Fruit fly (Drosophila melanogaster) whole organism, embryonic: ENCODE results near the gene CG16965.
A peak's percentile ranks its signal among the peaks of the same experiment; 100 is the strongest.

Experiments
- Ada2b ChIP-seq: fragments of 200-800 bp; sonication (Bioruptor generic); IDR thresholded peaks from 2 replicates; pipeline ENCODE4 v1.3.6; 2022; ENCODE audit warnings: missing biosample characterization, missing genetic modification characterization
- Atf3 ChIP-seq: fragments of 200-800 bp; sonication (Bioruptor generic); optimal IDR thresholded peaks from 3 replicates; lab custom pipeline; 2016; ENCODE audit warnings: missing biosample characterization, missing genetic modification characterization
- Awh ChIP-seq: fragments of 200-800 bp; sonication (Bioruptor generic); IDR thresholded peaks from 2 replicates; pipeline ENCODE4, ENCODE4 v1.3.6; 2022; ENCODE audit warnings: missing biosample characterization, missing genetic modification characterization
- CG10321 ChIP-seq: fragments of 200-800 bp; sonication (Bioruptor generic); IDR thresholded peaks from 2 replicates; pipeline ENCODE4 v1.3.6; 2022; ENCODE audit warnings: missing biosample characterization, missing genetic modification characterization
- CG11723 ChIP-seq: fragments of 200-800 bp; sonication (Bioruptor generic); optimal IDR thresholded peaks from 2 replicates; lab custom pipeline; 2017; ENCODE audit warnings: missing biosample characterization, mild to moderate bottlenecking, missing genetic modification characterization
- CG12391 ChIP-seq: fragments of 200-800 bp; sonication (Bioruptor generic); optimal IDR thresholded peaks from 3 replicates; lab custom pipeline; 2018; ENCODE audit warnings: missing biosample characterization, mild to moderate bottlenecking, missing genetic modification characterization, moderate library complexity
- CG12744 ChIP-seq: fragments of 200-800 bp; sonication (Bioruptor generic); optimal IDR thresholded peaks from 2 replicates; lab custom pipeline; 2016; ENCODE audit warnings: missing biosample characterization, missing genetic modification characterization
- CG13123 ChIP-seq: fragments of 200-800 bp; sonication (Bioruptor generic); optimal IDR thresholded peaks from 2 replicates; lab custom pipeline; 2016; ENCODE audit warnings: missing biosample characterization, missing genetic modification characterization
- CG14441 ChIP-seq: fragments of 200-800 bp; sonication (Bioruptor generic); IDR thresholded peaks from 2 replicates; pipeline ENCODE4 v1.3.6; 2022; ENCODE audit warnings: missing biosample characterization, missing genetic modification characterization
- CG14710 ChIP-seq: fragments of 200-800 bp; sonication (Bioruptor generic); optimal IDR thresholded peaks from 3 replicates; lab custom pipeline; 2019; ENCODE audit warnings: missing biosample characterization, mild to moderate bottlenecking, missing genetic modification characterization, moderate library complexity
- CG16813 ChIP-seq: fragments of 200-800 bp; sonication (Bioruptor generic); IDR thresholded peaks from 3 replicates; pipeline ENCODE4 v1.3.6; 2022; ENCODE audit warnings: missing biosample characterization, missing genetic modification characterization; ENCODE audit not compliant: partially characterized antibody
- CG2889 ChIP-seq: fragments of 200-800 bp; sonication (Bioruptor generic); IDR thresholded peaks from 3 replicates; pipeline ENCODE4 v1.3.6; 2022; ENCODE audit warnings: missing biosample characterization, missing genetic modification characterization
- CG4404 ChIP-seq: fragments of 200-800 bp; sonication (Bioruptor generic); IDR thresholded peaks from 2 replicates; pipeline ENCODE4 v1.3.6; 2022; ENCODE audit warnings: missing biosample characterization, missing genetic modification characterization
- CG4707 ChIP-seq: fragments of 200-800 bp; sonication (Bioruptor generic); optimal IDR thresholded peaks from 2 replicates; lab custom pipeline; 2018; ENCODE audit warnings: missing biosample characterization, mild to moderate bottlenecking, missing genetic modification characterization, moderate library complexity
- CG6765 ChIP-seq: fragments of 200-800 bp; sonication (Bioruptor generic); optimal IDR thresholded peaks from 3 replicates; lab custom pipeline; 2017; ENCODE audit warnings: missing biosample characterization, mild to moderate bottlenecking, missing genetic modification characterization
- CG7745 ChIP-seq: fragments of 200-800 bp; sonication (Bioruptor generic); optimal IDR thresholded peaks from 2 replicates; lab custom pipeline; 2018; ENCODE audit warnings: missing biosample characterization, mild to moderate bottlenecking, missing genetic modification characterization, moderate library complexity
- CG7963 ChIP-seq: fragments of 200-800 bp; sonication (Bioruptor generic); IDR thresholded peaks from 3 replicates; pipeline ENCODE4 v1.3.6; 2022; ENCODE audit warnings: missing biosample characterization, missing genetic modification characterization; ENCODE audit not compliant: partially characterized antibody
- CHES-1-like ChIP-seq: fragments of 200-800 bp; sonication (Bioruptor generic); optimal IDR thresholded peaks from 2 replicates; lab custom pipeline; 2016; ENCODE audit warnings: missing biosample characterization, missing genetic modification characterization
- Dip2 ChIP-seq: fragments of 200-800 bp; sonication (Bioruptor generic); IDR thresholded peaks from 2 replicates; pipeline ENCODE4 v1.3.6; 2022; ENCODE audit warnings: missing biosample characterization, missing genetic modification characterization
- Dip3 ChIP-seq: fragments of 200-800 bp; sonication (Bioruptor generic); optimal IDR thresholded peaks from 3 replicates; lab custom pipeline; 2016; ENCODE audit warnings: missing biosample characterization, missing genetic modification characterization
- Ets65A ChIP-seq: fragments of 200-800 bp; sonication (Bioruptor generic); peaks from one replicate; lab custom pipeline; 2016; ENCODE audit warnings: missing biosample characterization, missing genetic modification characterization
- Fer3 ChIP-seq: fragments of 200-800 bp; sonication (Bioruptor generic); optimal IDR thresholded peaks from 2 replicates; lab custom pipeline; 2018; ENCODE audit warnings: missing biosample characterization, mild to moderate bottlenecking, missing genetic modification characterization, moderate library complexity
- HHEX ChIP-seq: fragments of 200-800 bp; sonication (Bioruptor generic); optimal IDR thresholded peaks from 3 replicates; lab custom pipeline; 2017; ENCODE audit warnings: missing biosample characterization, mild to moderate bottlenecking, missing genetic modification characterization, missing genetic modification reagents
- Mes4 ChIP-seq: fragments of 200-800 bp; sonication (Bioruptor generic); optimal IDR thresholded peaks from 2 replicates; lab custom pipeline; 2016; ENCODE audit warnings: missing biosample characterization, missing genetic modification characterization
- Sin3A ChIP-seq: fragments of >200 bp; optimal IDR thresholded peaks from 2 replicates; lab custom pipeline; 2018
- Sox100B ChIP-seq: fragments of 200-800 bp; sonication (Bioruptor generic); optimal IDR thresholded peaks from 3 replicates; lab custom pipeline; 2018; ENCODE audit warnings: missing biosample characterization, mild to moderate bottlenecking, missing genetic modification characterization
- Xrp1 ChIP-seq: fragments of 200-800 bp; sonication (Bioruptor generic); IDR thresholded peaks from 2 replicates; pipeline ENCODE4 v1.3.6; 2022; ENCODE audit warnings: missing biosample characterization, missing genetic modification characterization
- bowl ChIP-seq: fragments of 200-800 bp; sonication (Bioruptor generic); IDR thresholded peaks from 2 replicates; pipeline ENCODE4 v1.3.6; 2022; ENCODE audit warnings: missing biosample characterization, missing genetic modification characterization
- crc ChIP-seq: fragments of 200-800 bp; sonication (Bioruptor generic); optimal IDR thresholded peaks from 2 replicates; lab custom pipeline; 2016; ENCODE audit warnings: missing biosample characterization, missing genetic modification characterization
- ems ChIP-seq: fragments of 200-800 bp; sonication (Bioruptor generic); optimal IDR thresholded peaks from 3 replicates; lab custom pipeline; 2016; ENCODE audit warnings: missing biosample characterization, missing genetic modification characterization
- eyg ChIP-seq: fragments of 200-800 bp; sonication (Bioruptor generic); optimal IDR thresholded peaks from 3 replicates; lab custom pipeline; 2016; ENCODE audit warnings: missing biosample characterization, missing genetic modification characterization
- gem ChIP-seq: fragments of 200-800 bp; sonication (Bioruptor generic); optimal IDR thresholded peaks from 2 replicates; lab custom pipeline; 2019; ENCODE audit warnings: missing biosample characterization, mild to moderate bottlenecking, missing genetic modification characterization, moderate library complexity
- ind ChIP-seq: fragments of 200-800 bp; sonication (Bioruptor generic); optimal IDR thresholded peaks from 3 replicates; lab custom pipeline; 2016; ENCODE audit warnings: missing biosample characterization, missing genetic modification characterization
- lov ChIP-seq, 2 experiments: fragments of 200-800 bp in 1 of 2; fragments of >200 bp in 1 of 2; sonication (Bioruptor generic) in 1 of 2; IDR thresholded peaks in 1 of 2; optimal IDR thresholded peaks in 1 of 2; 2 replicates in 1 of 2; 3 replicates in 1 of 2; pipeline versions ENCODE4 v1.3.6 to Lab custom; 2017 to 2022; ENCODE audit warnings: missing biosample characterization in 1 of 2, missing genetic modification characterization in 1 of 2
- oc ChIP-seq: fragments of 200-800 bp; sonication (Bioruptor generic); optimal IDR thresholded peaks from 2 replicates; lab custom pipeline; 2018; ENCODE audit warnings: missing biosample characterization, mild to moderate bottlenecking, missing genetic modification characterization, moderate library complexity
- peb ChIP-seq: fragments of 200-800 bp; sonication (Bioruptor generic); IDR thresholded peaks from 2 replicates; pipeline ENCODE4 v1.3.6; 2022; ENCODE audit warnings: missing biosample characterization, missing genetic modification characterization
- phol ChIP-seq: fragments of 200-800 bp; sonication (Bioruptor generic); optimal IDR thresholded peaks from 3 replicates; lab custom pipeline; 2018; ENCODE audit warnings: missing biosample characterization, mild to moderate bottlenecking, missing genetic modification characterization, moderate library complexity
- prd ChIP-seq, 3 experiments: fragments of >200 bp in 2 of 3; fragments of 200-800 bp in 1 of 3; sonication (Bioruptor generic) in 1 of 3; optimal IDR thresholded peaks in 2 of 3; IDR thresholded peaks in 1 of 3; 2 replicates in 2 of 3; 3 replicates in 1 of 3; pipeline versions ENCODE4 v1.3.6 to Lab custom; 2017 to 2022; ENCODE audit warnings: missing biosample characterization in 1 of 3, missing genetic modification characterization in 1 of 3
- run ChIP-seq: fragments of 200-800 bp; sonication (Bioruptor generic); optimal IDR thresholded peaks from 3 replicates; lab custom pipeline; 2018; ENCODE audit warnings: missing biosample characterization, mild to moderate bottlenecking, missing genetic modification characterization
- sc ChIP-seq, 3 experiments: fragments of >200 bp in 2 of 3; fragments of 200-800 bp in 1 of 3; sonication (Bioruptor generic) in 1 of 3; optimal IDR thresholded peaks; 2 replicates in 2 of 3; 3 replicates in 1 of 3; lab custom pipeline; 2017; ENCODE audit warnings: mild to moderate bottlenecking in 1 of 3, missing biosample characterization in 1 of 3, missing genetic modification characterization in 1 of 3, missing genetic modification reagents in 1 of 3
- seq ChIP-seq: fragments of 200-800 bp; sonication (Bioruptor generic); IDR thresholded peaks from 2 replicates; pipeline ENCODE4 v1.3.6; 2022; ENCODE audit warnings: missing biosample characterization, missing genetic modification characterization
- slou ChIP-seq: fragments of 200-800 bp; sonication (Bioruptor generic); optimal IDR thresholded peaks from 3 replicates; lab custom pipeline; 2016; ENCODE audit warnings: missing biosample characterization, missing genetic modification characterization
- sna ChIP-seq: fragments of 200-800 bp; sonication (Bioruptor generic); IDR thresholded peaks from 2 replicates; pipeline ENCODE4 v1.3.6; 2022; ENCODE audit warnings: missing biosample characterization, missing genetic modification characterization; ENCODE audit not compliant: partially characterized antibody
- sqz ChIP-seq: fragments of 200-800 bp; sonication (Bioruptor generic); optimal IDR thresholded peaks from 3 replicates; lab custom pipeline; 2018; ENCODE audit warnings: missing biosample characterization, mild to moderate bottlenecking, missing genetic modification characterization
- tgo ChIP-seq: fragments of 200-800 bp; sonication (Bioruptor generic); IDR thresholded peaks from 3 replicates; pipeline ENCODE4 v1.3.6; 2022; ENCODE audit warnings: missing biosample characterization, missing genetic modification characterization
- unc-4 ChIP-seq: fragments of 200-800 bp; sonication (Bioruptor generic); IDR thresholded peaks from 2 replicates; pipeline ENCODE4 v1.3.6; 2022; ENCODE audit warnings: missing biosample characterization, missing genetic modification characterization; ENCODE audit not compliant: partially characterized antibody
- usp ChIP-seq: fragments of >200 bp; optimal IDR thresholded peaks from 2 replicates; lab custom pipeline; 2017; ENCODE audit warnings: missing biosample characterization, missing genetic modification characterization

Gene CG16965

dm6 chr2L:12026458-12027431 lies 45.4 kb downstream of the CG16965 start (continued):
- TF ChIP-seq CG14710 (tag; lab: Kevin White, UChicago) (peak; percentile 67), CHES-1-like (GFP tag; lab: Kevin White, UChicago) (peak; percentile 31), run (no peak), ind (GFP tag; lab: Kevin White, UChicago) (peak; percentile 38), CG13123 (GFP tag; lab: Kevin White, UChicago) (peak; percentile 31), CG6765 (peak; percentile 0), Dip2 (no peak), Dip3 (GFP tag; lab: Kevin White, UChicago) (no peak), Atf3 (GFP tag; lab: Kevin White, UChicago) (peak; percentile 5), CG14441 (peak; percentile 62), gem (peak; percentile 75), CG12744 (GFP tag; lab: Kevin White, UChicago) (no peak), Awh (GFP tag; lab: Robert Waterston, UW) (peak; percentile 52), CG10321 (GFP tag; lab: Robert Waterston, UW) (no peak), tgo (GFP tag; lab: Robert Waterston, UW) (peak; percentile 55), Ets65A (GFP tag; lab: Kevin White, UChicago) (peak; percentile 95), Xrp1 (GFP tag; lab: Robert Waterston, UW) (no peak; the same call in none of the 2 replicates), Fer3 (tag; lab: Kevin White, UChicago) (peak; percentile 24), slou (GFP tag; lab: Kevin White, UChicago) (no peak), ems (GFP tag; lab: Kevin White, UChicago) (no peak), Sox100B (GFP tag; lab: Kevin White, UChicago) (peak; percentile 78), HHEX (GFP tag; lab: Kevin White, UChicago) (peak; percentile 60), CG4404 (no peak), lov (optimal IDR thresholded peaks at IDR 0.05; lab: Kevin White, UChicago) (no peak), lov (GFP tag; IDR thresholded peaks at IDR 0.05; lab: Robert Waterston, UW) (0 out of 3 replicates have a peak, but pooled peaks have one; percentile 14), sqz (peak; percentile 61), phol (tag; lab: Kevin White, UChicago) (peak; percentile 66), unc-4 (GFP tag; lab: Robert Waterston, UW) (no peak; the same call in 1 of the 2 replicates), oc (peak; percentile 36), usp (GFP tag; lab: Kevin White, UChicago) (no peak), CG16813 (GFP tag; lab: Robert Waterston, UW) (no peak), Mes4 (GFP tag; lab: Kevin White, UChicago) (peak; percentile 29), Ada2b (GFP tag; lab: Robert Waterston, UW) (no peak), crc (GFP tag; lab: Kevin White, UChicago) (no peak), bowl (GFP tag; lab: Robert Waterston, UW) (no peak), Sin3A (lab: Kevin White, UChicago) (no peak), CG2889 (GFP tag; lab: Robert Waterston, UW) (0 out of 3 replicates have a peak, but pooled peaks have one; percentile 31), peb (GFP tag; lab: Robert Waterston, UW) (no peak), seq (GFP tag; lab: Robert Waterston, UW) (peak; percentile 32; the same call in 1 of the 2 replicates), CG7745 (tag; lab: Kevin White, UChicago) (no peak), CG4707 (GFP tag; lab: Kevin White, UChicago) (no peak), prd (optimal IDR thresholded peaks at IDR 0.05; lab: Kevin White, UChicago) (no peak), prd (GFP tag; IDR thresholded peaks at IDR 0.05; lab: Robert Waterston, UW) (peak; percentile 71), sna (no peak), eyg (GFP tag; lab: Kevin White, UChicago) (no peak), CG11723 (GFP tag; lab: Kevin White, UChicago) (peak; percentile 19), CG12391 (tag; lab: Kevin White, UChicago) (peak; percentile 69), CG7963 (GFP tag; lab: Robert Waterston, UW) (no peak), sc (optimal IDR thresholded peaks at IDR 0.05; lab: Kevin White, UChicago) (no peak), sc (GFP tag; optimal IDR thresholded peaks at IDR 0.05; lab: Kevin White, UChicago) (peak; percentile 60)
